Worm (Caenorhabditis elegans): Measurements from ENCODE around the gene R01H2.7.

Gene R01H2.7

ce11 chrIII:7045643-7046042 is at the start of gene R01H2.7:
R01H2.7 (minus strand) TSS chrIII:7045743.
- TF ChIP-seq egl-27 (tag; optimal IDR thresholded peaks at IDR 0.05) (no peak), pqm-1 (tag; optimal IDR thresholded peaks at IDR 0.05) (no peak), daf-16 (GFP tag; optimal IDR thresholded peaks at IDR 0.05) (no peak), daf-16 (tag; optimal IDR thresholded peaks at IDR 0.05) (no peak), daf-8 (GFP tag; IDR thresholded peaks at IDR 0.05) (no peak), lin-38 (GFP tag; IDR thresholded peaks at IDR 0.05) (no peak), ceh-28 (tag; optimal IDR thresholded peaks at IDR 0.05) (no peak), spr-1 (tag; optimal IDR thresholded peaks at IDR 0.05) (no peak), aly-2 (tag; optimal IDR thresholded peaks at IDR 0.05) (no peak), F44E2.7 (GFP tag; IDR thresholded peaks at IDR 0.05) (no peak), lin-1 (GFP tag; IDR thresholded peaks at IDR 0.05) (no peak), hlh-11 (tag; optimal IDR thresholded peaks at IDR 0.05) (no peak)

- TF ChIP-seq lin-38 (GFP tag; IDR thresholded peaks at IDR 0.05) = no peak
- no peak for TF ChIP-seq unc-62 (GFP tag; optimal IDR thresholded peaks at IDR 0.05 in 1 of 2)
- TF ChIP-seq unc-62 (tag; optimal IDR thresholded peaks at IDR 0.05) = no peak
- TF ChIP-seq F10B5.3 (tag; optimal IDR thresholded peaks at IDR 0.05) = no peak
- no peak for TF ChIP-seq dmd-6 (GFP tag; IDR thresholded peaks at IDR 0.05)
- no peak for TF ChIP-seq hmg-1.1 (GFP tag; IDR thresholded peaks at IDR 0.05)
Observed at ce11 chrIII:7095156-7095555, 49.6 kb upstream of the R01H2.7 start, which contains the start of gene nhr-9. nhr-9 (plus strand) TSS chrIII:7095462.

ce11 chrIII:7091042-7091441 is 45.5 kb upstream of the R01H2.7 start, which contains the start of gene ZK418.2:
ZK418.2 (plus strand) TSS chrIII:7091342.
- TF ChIP-seq Y48G9A.11 (GFP tag; IDR thresholded peaks at IDR 0.05) (no peak), aha-1 (tag) (peak; percentile 57)

- TF ChIP-seq aha-1 (tag) = no peak
- no peak for TF ChIP-seq php-3 (GFP tag; IDR thresholded peaks at IDR 0.05)
- TF ChIP-seq nhr-11 (tag; optimal IDR thresholded peaks at IDR 0.05) = peak; percentile 13
- no peak for TF ChIP-seq nhr-48 (tag; optimal IDR thresholded peaks at IDR 0.05)
- no peak for TF ChIP-seq T26A8.4 (GFP tag; IDR thresholded peaks at IDR 0.05)
- no peak for TF ChIP-seq ZK546.5 (tag; optimal IDR thresholded peaks at IDR 0.05)
- no peak for TF ChIP-seq egl-27 (tag; optimal IDR thresholded peaks at IDR 0.05)
- TF ChIP-seq daf-19 (GFP tag; conservative IDR thresholded peaks at IDR 0.05) = no peak
- no peak for TF ChIP-seq jun-1 (tag; optimal IDR thresholded peaks at IDR 0.05)
Observed at ce11 chrIII:7090545-7090944, 45.0 kb upstream of the R01H2.7 start, which contains the start of gene ZK418.10. ZK418.10 (minus strand) TSS chrIII:7090692.

- peak; percentile 33 for TF ChIP-seq mxl-3 (GFP tag; optimal IDR thresholded peaks at IDR 0.05)
- no peak for TF ChIP-seq arid-1 (GFP tag; conservative IDR thresholded peaks at IDR 0.05)
- TF ChIP-seq mes-2 (tag; optimal IDR thresholded peaks at IDR 0.05; ENCODE audit: poor library complexity, severe bottlenecking) = peak; percentile 98
- no peak for TF ChIP-seq ces-1 (GFP tag; optimal IDR thresholded peaks at IDR 0.05)
- TF ChIP-seq hif-1 (tag; optimal IDR thresholded peaks at IDR 0.05) = peak in 1 of 2 experiments; percentile 88
- TF ChIP-seq lsy-2 (tag; optimal IDR thresholded peaks at IDR 0.05) = peak; percentile 22 to 89
- TF ChIP-seq set-16 (GFP tag; IDR thresholded peaks at IDR 0.05) = no peak
- TF ChIP-seq dpl-1 (GFP tag; optimal IDR thresholded peaks at IDR 0.05) = peak; percentile 73
- no peak for TF ChIP-seq T20F7.1 (GFP tag; optimal IDR thresholded peaks at IDR 0.05)
- no peak for TF ChIP-seq madf-5 (GFP tag; IDR thresholded peaks at IDR 0.05)
- no peak for TF ChIP-seq Y5F2A.4 (GFP tag; optimal IDR thresholded peaks at IDR 0.05)
- peak; percentile 79 for TF ChIP-seq unc-130 (GFP tag; optimal IDR thresholded peaks at IDR 0.05)
- TF ChIP-seq zip-2 (tag; optimal IDR thresholded peaks at IDR 0.05) = no peak
- TF ChIP-seq dmd-6 (GFP tag; IDR thresholded peaks at IDR 0.05) = peak; percentile 27; the same call in 1 of the 2 replicates
- TF ChIP-seq mep-1 (tag; optimal IDR thresholded peaks at IDR 0.05) = no peak
- TF ChIP-seq nhr-77 (tag; optimal IDR thresholded peaks at IDR 0.05) = peak; percentile 18
- peak; percentile 49 for TF ChIP-seq hlh-30 (tag; optimal IDR thresholded peaks at IDR 0.05; ENCODE audit: insufficient read depth)
- TF ChIP-seq lin-13 (GFP tag; optimal IDR thresholded peaks at IDR 0.05) = peak; percentile 44
- TF ChIP-seq rbr-2 (tag; optimal IDR thresholded peaks at IDR 0.05) = peak; percentile 42
- TF ChIP-seq ZK546.5 (tag; optimal IDR thresholded peaks at IDR 0.05) = no peak
- peak; percentile 26 for TF ChIP-seq nhr-28 (tag; optimal IDR thresholded peaks at IDR 0.05)
Observed at ce11 chrIII:7087691-7088323, 42.3 kb upstream of the R01H2.7 start, which contains the start of gene fubl-2. fubl-2 (minus strand) TSS chrIII:7087741.
